Worm (Caenorhabditis elegans): Measurements from ENCODE around the gene twk-13.

DNA sequence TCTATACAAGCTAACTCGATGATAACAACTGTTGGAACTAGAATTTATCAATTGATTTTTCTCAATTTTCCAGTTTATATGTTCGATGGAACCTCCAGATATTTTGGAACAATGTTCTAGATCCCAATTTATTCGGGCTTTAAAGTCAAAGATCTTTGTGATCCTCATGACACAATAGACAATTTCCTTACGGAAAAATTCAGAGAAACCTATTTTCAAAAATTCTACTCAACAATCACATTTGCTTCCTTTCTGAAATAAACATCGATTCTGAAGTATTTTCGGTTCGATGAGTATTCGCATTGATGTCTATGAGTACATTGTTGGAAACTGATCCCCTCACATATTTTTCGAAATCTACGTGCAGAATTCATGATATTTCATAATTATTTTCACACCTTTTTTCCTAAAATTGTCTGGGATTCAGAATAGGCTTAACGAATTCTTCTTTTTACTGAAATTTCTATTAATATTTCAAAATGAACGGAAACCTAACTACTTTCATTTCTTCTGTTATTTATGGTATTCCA is 30.7 kb downstream of the twk-13 start, which contains the start of gene srg-45:
- TF ChIP-seq ama-1 (optimal IDR thresholded peaks at IDR 0.05), result no peak
- TF ChIP-seq ama-1 (GFP tag; optimal IDR thresholded peaks at IDR 0.05), result no peak
- TF ChIP-seq nfyb-1 (GFP tag; IDR thresholded peaks at IDR 0.05), result no peak
- TF ChIP-seq unc-62 (GFP tag; optimal IDR thresholded peaks at IDR 0.05), result no peak
- no peak for TF ChIP-seq nhr-179 (tag; optimal IDR thresholded peaks at IDR 0.05)
- no peak for TF ChIP-seq egrh-3 (GFP tag; IDR thresholded peaks at IDR 0.05)
- no peak for TF ChIP-seq rec-8 (tag; optimal IDR thresholded peaks at IDR 0.05)
